Fruit fly (Drosophila melanogaster) S2 (cell line): ENCODE data around the gene CG3104.

Experiments
- CG8478 ChIP-seq: fragments of >200 bp; optimal IDR thresholded peaks from 2 replicates; lab custom pipeline; 2018
- CTCF ChIP-seq, 2 experiments: fragments of >200 bp; optimal IDR thresholded peaks; 2 replicates each; lab custom pipeline; 2018

DNA sequence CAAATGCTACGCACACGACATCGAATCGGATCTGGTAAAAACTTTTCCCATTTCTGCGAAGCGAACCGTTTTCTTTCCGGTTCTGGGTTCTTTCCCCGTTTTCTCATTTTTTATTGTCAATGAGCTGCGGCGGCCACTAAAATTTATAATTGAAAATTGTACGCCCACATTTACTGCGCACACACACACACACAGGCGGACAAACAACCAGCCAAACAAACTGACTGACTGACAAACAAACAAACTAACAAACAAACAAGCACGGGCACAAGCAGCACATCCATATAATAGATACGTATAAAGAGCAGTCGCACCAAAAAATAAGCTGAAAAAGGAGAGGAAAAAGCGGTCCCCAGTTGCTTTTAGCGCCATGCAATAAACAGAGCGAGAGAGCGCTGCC is 35.6 kb upstream of the CG3104 start:
- TF ChIP-seq CG8478 (lab: Kevin White, UChicago) (no peak), CTCF (optimal IDR thresholded peaks at IDR 0.05; lab: Kevin White, UChicago) (no peak)
